Worm (Caenorhabditis elegans) whole organism, L2 larva: Measurements from ENCODE around the gene phf-30.

ENCODE experiments used
- C34F6.9 ChIP-seq: fragments of 150-350 bp; optimal IDR thresholded peaks from 2 replicates; lab custom pipeline; 2014; ENCODE audit warnings: missing biosample characterization, missing genetic modification characterization
- F13H6.1 ChIP-seq: sonication (generic microtip); optimal IDR thresholded peaks from 2 replicates; lab custom pipeline; 2016; ENCODE audit warnings: missing genetic modification characterization, missing compliant biosample characterization
- R02D3.7 ChIP-seq: fragments of 150-350 bp; optimal IDR thresholded peaks from 2 replicates; lab custom pipeline; 2014; ENCODE audit warnings: missing biosample characterization, missing genetic modification characterization
- Y55F3AM.14 ChIP-seq: fragments of 200-800 bp; sonication (Bioruptor generic); optimal IDR thresholded peaks from 2 replicates; lab custom pipeline; 2018; ENCODE audit warnings: mild to moderate bottlenecking, missing genetic modification characterization, missing compliant biosample characterization
- ZK546.5 ChIP-seq: sonication (generic microtip); optimal IDR thresholded peaks from 2 replicates; lab custom pipeline; 2017; ENCODE audit warnings: missing biosample characterization, missing genetic modification characterization
- alr-1 ChIP-seq: fragments of 150-350 bp; optimal IDR thresholded peaks from 2 replicates; lab custom pipeline; 2014; ENCODE audit warnings: missing biosample characterization, missing genetic modification characterization
- aly-2 ChIP-seq: fragments of 150-350 bp; optimal IDR thresholded peaks from 2 replicates; lab custom pipeline; 2014; ENCODE audit warnings: missing biosample characterization, missing genetic modification characterization
- ama-1 ChIP-seq: fragments of 150-350 bp; optimal IDR thresholded peaks from 2 replicates; lab custom pipeline; 2018; ENCODE audit warnings: inconsistent platforms
- blmp-1 ChIP-seq: sonication (generic microtip); optimal IDR thresholded peaks from 2 replicates; lab custom pipeline; 2017; ENCODE audit warnings: missing genetic modification characterization, mild to moderate bottlenecking, missing compliant biosample characterization, antibody characterized with exemption, moderate library complexity; ENCODE audit not compliant: insufficient read depth
- ceh-82 ChIP-seq: fragments of 150-350 bp; optimal IDR thresholded peaks from 2 replicates; lab custom pipeline; 2014; ENCODE audit warnings: missing biosample characterization, missing genetic modification characterization
- dmd-4 ChIP-seq: sonication (generic microtip); optimal IDR thresholded peaks from 2 replicates; lab custom pipeline; 2017; ENCODE audit warnings: missing biosample characterization, missing genetic modification characterization
- elt-1 ChIP-seq: fragments of 150-350 bp; optimal IDR thresholded peaks from 2 replicates; lab custom pipeline; 2014; ENCODE audit warnings: missing biosample characterization, missing genetic modification characterization
- elt-3 ChIP-seq: sonication (generic microtip); optimal IDR thresholded peaks from 2 replicates; lab custom pipeline; 2017; ENCODE audit warnings: missing biosample characterization, missing genetic modification characterization
- fos-1 ChIP-seq: fragments of 150-350 bp; optimal IDR thresholded peaks from 2 replicates; lab custom pipeline; 2014; ENCODE audit warnings: missing biosample characterization, missing genetic modification characterization
- gmeb-1 ChIP-seq: fragments of 150-350 bp; optimal IDR thresholded peaks from 2 replicates; lab custom pipeline; 2014; ENCODE audit warnings: missing biosample characterization, missing genetic modification characterization
- lin-11 ChIP-seq: fragments of 150-350 bp; sonication (generic microtip); optimal IDR thresholded peaks from 2 replicates; lab custom pipeline; 2014; ENCODE audit warnings: missing biosample characterization, missing genetic modification characterization, inconsistent platforms, mixed read lengths
- lin-13 ChIP-seq: fragments of 150-350 bp; optimal IDR thresholded peaks from 2 replicates; lab custom pipeline; 2014; ENCODE audit warnings: missing biosample characterization, missing genetic modification reagents, missing genetic modification characterization
- lin-39 ChIP-seq: fragments of 150-350 bp; optimal IDR thresholded peaks from 2 replicates; lab custom pipeline; 2014; ENCODE audit warnings: missing biosample characterization, missing genetic modification reagents, missing genetic modification characterization
- lsy-2 ChIP-seq, 2 experiments: fragments of 150-350 bp in 1 of 2; sonication (generic microtip) in 1 of 2; optimal IDR thresholded peaks; 2 replicates each; lab custom pipeline; 2014 to 2017; ENCODE audit warnings: missing biosample characterization in 2 of 2, missing genetic modification characterization in 2 of 2
- mab-5 ChIP-seq: fragments of 150-350 bp; optimal IDR thresholded peaks from 2 replicates; lab custom pipeline; 2014; ENCODE audit warnings: missing biosample characterization, missing genetic modification characterization
- nhr-10 ChIP-seq: sonication (generic microtip); optimal IDR thresholded peaks from 2 replicates; lab custom pipeline; 2017; ENCODE audit warnings: missing biosample characterization, missing genetic modification characterization
- nhr-11 ChIP-seq: fragments of 150-350 bp; optimal IDR thresholded peaks from 2 replicates; lab custom pipeline; 2014; ENCODE audit warnings: missing biosample characterization, missing genetic modification characterization
- nhr-12 ChIP-seq: fragments of 150-350 bp; optimal IDR thresholded peaks from 2 replicates; lab custom pipeline; 2014; ENCODE audit warnings: missing biosample characterization, missing genetic modification characterization
- nhr-129 ChIP-seq: fragments of 150-350 bp; optimal IDR thresholded peaks from 2 replicates; lab custom pipeline; 2014; ENCODE audit warnings: missing biosample characterization, missing genetic modification characterization
- nhr-21 ChIP-seq: fragments of 150-350 bp; optimal IDR thresholded peaks from 2 replicates; lab custom pipeline; 2014; ENCODE audit warnings: missing biosample characterization, missing genetic modification characterization
- nhr-23 ChIP-seq: fragments of 150-350 bp; optimal IDR thresholded peaks from 2 replicates; lab custom pipeline; 2014; ENCODE audit warnings: missing biosample characterization, missing genetic modification reagents, missing genetic modification characterization
- nhr-237 ChIP-seq: fragments of 150-350 bp; optimal IDR thresholded peaks from 2 replicates; lab custom pipeline; 2014; ENCODE audit warnings: missing biosample characterization, missing genetic modification characterization
- nhr-25 ChIP-seq: fragments of 150-350 bp; sonication (generic microtip); optimal IDR thresholded peaks from 3 replicates; lab custom pipeline; 2014; ENCODE audit warnings: missing biosample characterization, missing genetic modification characterization
- nhr-6 ChIP-seq: fragments of 150-350 bp; optimal IDR thresholded peaks from 2 replicates; lab custom pipeline; 2014; ENCODE audit warnings: missing biosample characterization, missing genetic modification characterization
- nhr-77 ChIP-seq: fragments of 150-350 bp; optimal IDR thresholded peaks from 2 replicates; lab custom pipeline; 2014; ENCODE audit warnings: missing biosample characterization, missing genetic modification characterization
- peb-1 ChIP-seq: fragments of 150-350 bp; optimal IDR thresholded peaks from 2 replicates; lab custom pipeline; 2014; ENCODE audit warnings: missing biosample characterization, missing genetic modification characterization
- sem-4 ChIP-seq: fragments of 150-350 bp; optimal IDR thresholded peaks from 2 replicates; lab custom pipeline; 2014; ENCODE audit warnings: missing biosample characterization, missing genetic modification reagents, missing genetic modification characterization
- skn-1 ChIP-seq: sonication (generic microtip); optimal IDR thresholded peaks from 2 replicates; lab custom pipeline; 2017; ENCODE audit warnings: missing biosample characterization, missing genetic modification characterization
- sma-3 ChIP-seq: sonication (generic microtip); optimal IDR thresholded peaks from 2 replicates; lab custom pipeline; 2016; ENCODE audit warnings: missing genetic modification reagents, missing genetic modification characterization, missing compliant biosample characterization
- sma-9 ChIP-seq, 2 experiments: fragments of 150-350 bp in 1 of 2; sonication (generic microtip) in 1 of 2; optimal IDR thresholded peaks; 2 replicates each; lab custom pipeline; 2014 to 2016; ENCODE audit warnings: missing genetic modification characterization in 2 of 2, mild to moderate bottlenecking in 1 of 2, missing biosample characterization in 1 of 2, missing compliant biosample characterization in 1 of 2, missing genetic modification reagents in 1 of 2, moderate library complexity in 1 of 2
- snpc-4 ChIP-seq: fragments of 150-350 bp; optimal IDR thresholded peaks from 2 replicates; lab custom pipeline; 2014; ENCODE audit warnings: missing biosample characterization, missing genetic modification characterization
- unc-39 ChIP-seq: fragments of 150-350 bp; optimal IDR thresholded peaks from 2 replicates; lab custom pipeline; 2014; ENCODE audit warnings: missing biosample characterization, missing genetic modification characterization
- unc-55 ChIP-seq: fragments of 150-350 bp; sonication (generic microtip); optimal IDR thresholded peaks from 3 replicates; lab custom pipeline; 2014; ENCODE audit warnings: missing biosample characterization, missing genetic modification reagents, missing genetic modification characterization
- unc-62 ChIP-seq: fragments of 150-350 bp; optimal IDR thresholded peaks from 2 replicates; lab custom pipeline; 2014; ENCODE audit warnings: missing biosample characterization, missing genetic modification reagents, missing genetic modification characterization
- zag-1 ChIP-seq: fragments of 150-350 bp; optimal IDR thresholded peaks from 2 replicates; lab custom pipeline; 2014; ENCODE audit warnings: missing biosample characterization, missing genetic modification characterization
- ztf-1 ChIP-seq: fragments of 200-800 bp; sonication (Bioruptor generic); conservative IDR thresholded peaks from 2 replicates; pipeline ENCODE4 v1.3.6; 2022; ENCODE audit warnings: missing genetic modification characterization, missing compliant biosample characterization
- ztf-11 ChIP-seq: sonication (generic microtip); optimal IDR thresholded peaks from 2 replicates; lab custom pipeline; 2017; ENCODE audit warnings: missing biosample characterization, missing genetic modification characterization
- ztf-4 ChIP-seq: fragments of 150-350 bp; optimal IDR thresholded peaks from 2 replicates; lab custom pipeline; 2014; ENCODE audit warnings: missing biosample characterization, missing genetic modification characterization

Gene phf-30

DNA sequence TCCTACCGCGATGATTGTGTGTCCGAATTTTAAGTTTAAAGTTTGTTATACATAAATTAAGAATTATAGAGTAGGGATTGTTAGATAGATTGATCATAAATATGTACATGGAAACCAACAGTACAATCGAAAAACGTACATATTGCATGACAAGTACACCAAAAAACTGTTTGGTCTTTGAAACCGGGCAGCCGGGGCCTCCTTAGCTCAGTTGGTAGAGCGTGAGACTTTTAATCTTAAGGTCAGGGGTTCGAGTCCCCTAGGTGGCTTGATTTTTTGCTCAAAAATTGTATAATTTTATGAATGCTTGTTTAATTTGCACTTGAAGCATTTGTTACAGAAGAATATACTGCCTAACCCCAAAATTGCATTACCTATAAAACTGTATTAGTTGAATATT, 26.3 kb downstream of the phf-30 start:
- TF ChIP-seq ama-1: no peak
- no peak for TF ChIP-seq zag-1 (tag; lab: Kevin White, UChicago)
- TF ChIP-seq nhr-12 (tag; lab: Kevin White, UChicago): no peak
- no peak for TF ChIP-seq gmeb-1 (tag; lab: Kevin White, UChicago)
- TF ChIP-seq nhr-23 (tag; lab: Kevin White, UChicago): no peak
- TF ChIP-seq blmp-1 (tag; lab: Kevin White, UChicago): no peak
- TF ChIP-seq, all 48 proteins: peak for 0

DNA sequence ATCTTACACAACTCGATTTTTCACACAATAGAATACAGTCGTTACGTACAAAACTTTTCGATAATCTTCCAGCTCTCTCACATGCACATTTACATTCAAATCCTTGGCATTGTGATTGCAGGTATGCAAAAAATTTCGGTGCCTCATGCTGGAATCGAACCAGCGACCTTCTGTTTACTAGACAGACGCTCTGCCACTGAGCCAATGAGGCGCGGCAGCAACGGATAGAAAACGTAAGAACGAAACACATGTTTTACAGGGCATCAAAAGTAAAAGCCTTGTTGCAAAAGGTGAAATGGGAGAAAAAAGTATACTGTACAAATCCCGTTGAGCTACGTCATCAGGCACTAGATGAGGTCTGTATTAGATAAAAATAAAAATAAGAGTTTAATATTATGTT, 27.1 kb downstream of the phf-30 start:
- no peak for TF ChIP-seq unc-62 (GFP tag; lab: Kevin White, UChicago)
- TF ChIP-seq Y55F3AM.14 (GFP tag; lab: Kevin White, UChicago): no peak
- peak; percentile 0 for TF ChIP-seq gmeb-1 (tag; lab: Kevin White, UChicago)
- TF ChIP-seq lin-13 (GFP tag; lab: Kevin White, UChicago): no peak
- TF ChIP-seq ceh-82 (tag; lab: Kevin White, UChicago): no peak
- TF ChIP-seq nhr-129 (tag; lab: Kevin White, UChicago): peak; percentile 48

DNA sequence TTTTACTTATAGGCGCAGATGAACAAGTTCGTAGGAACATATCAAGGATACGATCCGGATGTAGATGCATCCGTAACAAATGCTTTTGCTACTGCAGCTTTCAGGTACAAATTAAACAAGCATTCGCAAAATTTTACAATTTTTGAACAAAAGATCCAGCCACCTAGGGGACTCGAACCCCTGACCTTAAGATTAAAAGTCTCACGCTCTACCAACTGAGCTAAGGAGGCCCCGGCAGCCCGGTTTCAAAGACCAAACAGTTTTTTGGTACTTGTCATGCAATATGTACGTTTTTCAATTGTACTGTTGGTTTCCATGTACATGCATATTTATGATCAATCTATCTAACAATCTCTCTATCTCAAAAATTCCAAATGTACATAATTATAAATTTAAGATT, 30.6 kb downstream of the phf-30 start:
- TF ChIP-seq mab-5 (tag; lab: Kevin White, UChicago) (no peak), lin-11 (no peak), alr-1 (tag; lab: Kevin White, UChicago) (no peak), ceh-82 (tag; lab: Kevin White, UChicago) (no peak), lin-39 (tag; lab: Kevin White, UChicago) (no peak), blmp-1 (tag; lab: Kevin White, UChicago) (no peak), nhr-77 (tag; lab: Kevin White, UChicago) (no peak), sma-9 (GFP tag; optimal IDR thresholded peaks at IDR 0.05; lab: Kevin White, UChicago) (no peak), sma-9 (tag; optimal IDR thresholded peaks at IDR 0.05; lab: Kevin White, UChicago) (no peak), nhr-237 (tag; lab: Kevin White, UChicago) (no peak), peb-1 (tag; lab: Kevin White, UChicago) (no peak), lsy-2 (tag; optimal IDR thresholded peaks at IDR 0.05; lab: Kevin White, UChicago) (no peak), skn-1 (tag; lab: Kevin White, UChicago) (no peak), nhr-129 (tag; lab: Kevin White, UChicago) (no peak), sem-4 (tag; lab: Kevin White, UChicago) (no peak), unc-55 (GFP tag; lab: Kevin White, UChicago) (no peak), nhr-10 (tag; lab: Kevin White, UChicago) (no peak), ama-1 (no peak), aly-2 (tag; lab: Kevin White, UChicago) (no peak)

DNA sequence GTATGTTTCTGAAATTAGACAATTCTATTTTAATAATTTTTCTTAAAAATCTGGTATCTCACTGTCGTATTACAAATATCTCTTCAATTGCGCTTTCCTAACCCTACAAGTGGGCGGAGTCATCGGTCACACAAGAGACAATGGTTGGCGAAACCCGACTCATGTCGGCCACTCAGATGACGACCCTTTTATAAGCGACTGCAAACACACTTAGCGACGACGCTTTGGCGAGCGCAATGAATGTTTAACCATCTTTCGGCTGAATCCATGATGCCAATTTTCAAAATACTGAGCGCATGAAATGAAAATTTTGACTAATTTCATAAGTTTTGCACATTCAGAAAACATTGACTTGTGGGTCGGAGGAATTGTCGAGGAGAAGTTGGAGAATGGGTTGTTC, 31.5 kb downstream of the phf-30 start:
- peak; percentile 86 for TF ChIP-seq nhr-129 (tag; lab: Kevin White, UChicago)
- TF ChIP-seq unc-39 (tag; lab: Kevin White, UChicago): no peak
- TF ChIP-seq Y55F3AM.14 (GFP tag; lab: Kevin White, UChicago): peak; percentile 94
- peak; percentile 81 for TF ChIP-seq lin-39 (tag; lab: Kevin White, UChicago)
- peak; percentile 83 for TF ChIP-seq ztf-4 (tag; lab: Kevin White, UChicago)
- no peak for TF ChIP-seq nhr-25 (tag; lab: Kevin White, UChicago)
- peak; percentile 100 for TF ChIP-seq snpc-4 (tag; lab: Kevin White, UChicago)
- peak; percentile 71 for TF ChIP-seq C34F6.9 (tag; lab: Kevin White, UChicago)
- TF ChIP-seq unc-62 (GFP tag; lab: Kevin White, UChicago): peak; percentile 73
- TF ChIP-seq aly-2 (tag; lab: Kevin White, UChicago): peak; percentile 60
- peak; percentile 6 for TF ChIP-seq peb-1 (tag; lab: Kevin White, UChicago)
- TF ChIP-seq sem-4 (tag; lab: Kevin White, UChicago): peak; percentile 87
- no peak for TF ChIP-seq elt-1 (tag; lab: Kevin White, UChicago)
- TF ChIP-seq unc-55 (GFP tag; lab: Kevin White, UChicago): peak; percentile 67
- TF ChIP-seq sma-3 (GFP tag; lab: Kevin White, UChicago): peak; percentile 92
- TF ChIP-seq zag-1 (tag; lab: Kevin White, UChicago): peak; percentile 81
- peak; percentile 37 for TF ChIP-seq dmd-4
- TF ChIP-seq ztf-11: peak; percentile 45
- TF ChIP-seq lsy-2 (tag; optimal IDR thresholded peaks at IDR 0.05; lab: Kevin White, UChicago): peak; percentile 87 to 88
- TF ChIP-seq gmeb-1 (tag; lab: Kevin White, UChicago): peak; percentile 89
- TF ChIP-seq ama-1: peak; percentile 14
- TF ChIP-seq mab-5 (tag; lab: Kevin White, UChicago): peak; percentile 88
- peak; percentile 23 for TF ChIP-seq ZK546.5 (tag; lab: Kevin White, UChicago)
- no peak for TF ChIP-seq alr-1 (tag; lab: Kevin White, UChicago)
- 0 out of 2 replicates have a peak, but pooled peaks have one; percentile 82 for TF ChIP-seq ztf-1
- peak; percentile 80 for TF ChIP-seq nhr-11
- peak; percentile 73 for TF ChIP-seq fos-1 (tag; lab: Kevin White, UChicago)
- TF ChIP-seq nhr-21 (tag; lab: Kevin White, UChicago): peak; percentile 91
- peak; percentile 99 for TF ChIP-seq sma-9 (GFP tag; optimal IDR thresholded peaks at IDR 0.05; lab: Kevin White, UChicago)
- TF ChIP-seq sma-9 (tag; optimal IDR thresholded peaks at IDR 0.05; lab: Kevin White, UChicago): no peak
- TF ChIP-seq nhr-237 (tag; lab: Kevin White, UChicago): peak; percentile 63
- TF ChIP-seq elt-3: no peak
- peak; percentile 56 for TF ChIP-seq R02D3.7 (tag; lab: Kevin White, UChicago)
- TF ChIP-seq nhr-6: peak; percentile 76
- peak; percentile 51 for TF ChIP-seq nhr-10 (tag; lab: Kevin White, UChicago)
- peak; percentile 39 for TF ChIP-seq blmp-1 (tag; lab: Kevin White, UChicago)
- TF ChIP-seq nhr-23 (tag; lab: Kevin White, UChicago): no peak
- TF ChIP-seq nhr-12 (tag; lab: Kevin White, UChicago): peak; percentile 40
- peak; percentile 95 for TF ChIP-seq F13H6.1 (tag; lab: Kevin White, UChicago)
